Fruit fly (Drosophila melanogaster) S2 (cell line): Measurements from ENCODE around the gene Ip259.

Experiments
- CG8478 ChIP-seq: fragments of >200 bp; optimal IDR thresholded peaks from 2 replicates; lab custom pipeline; 2018
- CTCF ChIP-seq, 2 experiments: fragments of >200 bp; optimal IDR thresholded peaks; 2 replicates each; lab custom pipeline; 2018

Ip259 gene

dm6 chr2L:10387869-10388726 lies 20.1 kb upstream of the Ip259 start, which contains the start of gene da:
Gene da (plus strand): TSS chr2L:10388105.
- TF ChIP-seq CTCF (optimal IDR thresholded peaks at IDR 0.05; lab: Kevin White, UChicago) (peak in 1 of 2 experiments; percentile 51), CG8478 (lab: Kevin White, UChicago) (no peak)

dm6 chr2L:10393467-10393866 lies 14.7 kb upstream of the Ip259 start:
- TF ChIP-seq CTCF (optimal IDR thresholded peaks at IDR 0.05; lab: Kevin White, UChicago) (no peak), CG8478 (lab: Kevin White, UChicago) (no peak)

- no peak for TF ChIP-seq CTCF (optimal IDR thresholded peaks at IDR 0.05; lab: Kevin White, UChicago)
- no peak for TF ChIP-seq CG8478 (lab: Kevin White, UChicago)
Observed at dm6 chr2L:10395035-10395434, 13.1 kb upstream of the Ip259 start.

DNA sequence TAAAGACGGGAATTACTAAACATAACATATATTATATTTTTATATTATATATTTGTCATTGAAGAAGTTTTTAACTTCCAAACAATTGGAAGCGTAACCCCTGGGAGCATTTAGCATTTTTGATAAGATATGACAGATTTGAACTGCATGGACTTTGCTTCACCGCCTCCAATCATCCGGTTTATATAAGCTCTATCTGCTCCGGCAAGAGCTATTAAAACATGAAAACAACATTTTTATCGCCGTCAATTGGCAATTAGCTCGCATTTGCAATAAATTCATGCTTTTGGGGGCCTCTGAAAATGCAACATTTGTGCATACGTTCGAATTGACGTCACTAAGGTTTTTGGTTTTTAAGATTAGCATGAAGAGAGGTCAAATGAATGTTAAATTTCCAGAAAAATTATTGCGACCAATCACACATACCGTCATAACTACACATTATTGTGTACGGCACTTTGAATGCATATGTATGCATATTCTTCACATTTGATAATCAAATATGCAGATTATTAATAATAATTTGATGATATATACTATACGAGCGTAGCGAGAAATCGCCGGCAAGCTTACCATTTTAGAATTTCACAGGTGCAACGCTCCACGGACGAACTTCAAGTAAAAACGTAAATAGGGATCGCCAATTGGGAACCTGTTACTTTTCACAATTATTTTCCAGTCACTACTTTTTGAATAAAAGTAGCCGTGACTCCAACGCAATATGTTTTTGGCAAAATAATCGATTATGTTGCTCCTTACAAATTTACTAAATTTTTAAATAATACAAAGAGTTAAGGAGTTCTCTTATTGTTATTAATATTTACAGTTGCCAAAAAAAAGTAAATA lies 12.3 kb upstream of the Ip259 start, which contains the start of gene Mdh1:
Gene Mdh1 (minus strand): TSS at position 691 of the 846 bp plus-strand sequence.
- TF ChIP-seq CG8478 (lab: Kevin White, UChicago) (no peak), CTCF (optimal IDR thresholded peaks at IDR 0.05; lab: Kevin White, UChicago) (no peak)

- TF ChIP-seq CTCF (optimal IDR thresholded peaks at IDR 0.05; lab: Kevin White, UChicago): no peak
- no peak for TF ChIP-seq CG8478 (lab: Kevin White, UChicago)
Observed at dm6 chr2L:10396488-10396824, 11.7 kb upstream of the Ip259 start, which contains the start of gene Cnot4. Gene Cnot4 (plus strand): TSS chr2L:10396716.

dm6 chr2L:10396877-10397587 lies 11.1 kb upstream of the Ip259 start:
- TF ChIP-seq CG8478 (lab: Kevin White, UChicago) (no peak), CTCF (optimal IDR thresholded peaks at IDR 0.05; lab: Kevin White, UChicago) (no peak)

DNA sequence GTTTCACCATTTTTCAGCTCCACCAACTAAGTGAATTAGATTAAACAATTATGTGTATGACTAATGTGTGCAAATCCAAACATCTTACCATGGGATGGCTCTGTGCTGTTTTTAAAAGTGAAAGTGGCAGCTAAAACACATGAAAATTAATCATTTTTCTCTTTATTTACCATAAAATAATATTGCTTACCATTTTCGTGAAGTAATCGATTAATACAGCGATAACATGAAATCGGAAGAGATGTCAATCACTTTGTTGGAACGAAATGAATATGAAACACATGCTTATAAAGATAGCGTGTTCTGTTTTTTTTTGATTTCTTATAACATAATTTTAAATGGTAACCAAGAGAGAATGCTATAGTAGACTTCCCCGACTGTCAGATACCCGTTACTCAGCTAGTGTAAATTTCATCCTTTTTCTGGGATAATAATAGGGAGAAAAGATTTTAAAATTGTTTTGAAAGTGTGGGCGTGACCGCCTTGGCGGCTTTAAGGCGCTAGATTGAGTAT lies 4.3 kb upstream of the Ip259 start:
- no peak for TF ChIP-seq CG8478 (lab: Kevin White, UChicago)
- TF ChIP-seq CTCF (optimal IDR thresholded peaks at IDR 0.05; lab: Kevin White, UChicago): no peak

DNA sequence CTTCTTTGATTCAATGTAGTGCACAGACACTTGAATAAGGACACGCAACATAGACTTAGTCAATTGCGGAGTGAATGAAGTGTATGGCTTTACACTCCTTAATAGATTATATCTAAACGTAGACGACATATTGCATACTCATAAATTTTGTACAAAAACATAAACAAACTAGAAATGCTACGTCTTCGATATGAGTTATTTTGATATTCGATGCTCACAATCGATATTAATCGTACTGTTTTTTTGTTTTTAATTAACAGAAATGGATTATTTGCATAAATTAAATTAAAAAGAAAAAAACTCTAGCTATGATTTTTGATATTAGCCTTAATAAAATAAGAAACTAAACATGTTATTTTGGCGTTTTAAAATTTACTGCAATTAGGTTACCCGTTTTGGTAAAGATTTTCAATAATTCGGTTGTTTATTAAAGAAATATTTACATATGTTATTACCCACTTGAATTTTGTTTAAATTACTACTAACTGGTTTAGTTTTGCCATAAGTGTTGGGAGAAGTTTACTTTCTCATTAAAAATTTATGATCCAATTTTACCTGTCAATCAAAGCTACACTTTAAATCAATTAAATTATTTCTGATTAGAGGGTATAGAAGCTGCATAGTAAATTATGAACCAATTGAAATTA lies 3.0 kb upstream of the Ip259 start, which contains the start of the genes CG17768, LSm-4 and Ir31a:
Gene CG17768 (minus strand): TSS at position 196 of the 647 bp plus-strand sequence.
Gene LSm-4 (minus strand): TSS at position 196 of the 647 bp plus-strand sequence.
Gene Ir31a (plus strand): TSS at position 558 of the 647 bp plus-strand sequence.
- TF ChIP-seq CTCF (optimal IDR thresholded peaks at IDR 0.05; lab: Kevin White, UChicago): no peak
- no peak for TF ChIP-seq CG8478 (lab: Kevin White, UChicago)

- TF ChIP-seq CTCF (optimal IDR thresholded peaks at IDR 0.05; lab: Kevin White, UChicago) (no peak), CG8478 (lab: Kevin White, UChicago) (no peak)
Observed at dm6 chr2L:10413251-10414127, 5.3 kb downstream of the Ip259 start, which contains the start of the genes CG5355 and Klp31E. Gene CG5355 (minus strand): TSS chr2L:10413463. Gene Klp31E (plus strand): TSS chr2L:10414017.

DNA sequence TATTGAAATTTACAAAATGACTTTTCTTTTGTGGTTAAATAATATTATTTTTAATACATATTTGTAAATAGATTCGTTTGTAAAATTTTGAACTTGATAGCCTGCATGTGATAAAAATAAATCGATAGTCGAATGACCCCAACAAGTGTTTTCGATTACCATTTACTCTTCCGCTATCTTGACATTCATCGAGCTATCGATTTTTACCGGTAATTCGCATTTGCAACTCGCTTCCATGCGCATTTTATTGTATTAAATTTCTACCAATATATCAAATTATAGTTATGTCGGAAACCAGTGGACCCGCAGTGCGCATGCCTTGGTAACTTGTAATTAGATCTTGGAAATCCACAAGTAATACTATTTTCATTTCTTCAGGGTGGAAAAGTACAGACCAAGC lies 10.8 kb downstream of the Ip259 start, which contains the start of gene RfC3:
Gene RfC3 (plus strand): TSS at position 210 of the 400 bp plus-strand sequence.
- TF ChIP-seq CTCF (optimal IDR thresholded peaks at IDR 0.05; lab: Kevin White, UChicago) (no peak), CG8478 (lab: Kevin White, UChicago) (no peak)

DNA sequence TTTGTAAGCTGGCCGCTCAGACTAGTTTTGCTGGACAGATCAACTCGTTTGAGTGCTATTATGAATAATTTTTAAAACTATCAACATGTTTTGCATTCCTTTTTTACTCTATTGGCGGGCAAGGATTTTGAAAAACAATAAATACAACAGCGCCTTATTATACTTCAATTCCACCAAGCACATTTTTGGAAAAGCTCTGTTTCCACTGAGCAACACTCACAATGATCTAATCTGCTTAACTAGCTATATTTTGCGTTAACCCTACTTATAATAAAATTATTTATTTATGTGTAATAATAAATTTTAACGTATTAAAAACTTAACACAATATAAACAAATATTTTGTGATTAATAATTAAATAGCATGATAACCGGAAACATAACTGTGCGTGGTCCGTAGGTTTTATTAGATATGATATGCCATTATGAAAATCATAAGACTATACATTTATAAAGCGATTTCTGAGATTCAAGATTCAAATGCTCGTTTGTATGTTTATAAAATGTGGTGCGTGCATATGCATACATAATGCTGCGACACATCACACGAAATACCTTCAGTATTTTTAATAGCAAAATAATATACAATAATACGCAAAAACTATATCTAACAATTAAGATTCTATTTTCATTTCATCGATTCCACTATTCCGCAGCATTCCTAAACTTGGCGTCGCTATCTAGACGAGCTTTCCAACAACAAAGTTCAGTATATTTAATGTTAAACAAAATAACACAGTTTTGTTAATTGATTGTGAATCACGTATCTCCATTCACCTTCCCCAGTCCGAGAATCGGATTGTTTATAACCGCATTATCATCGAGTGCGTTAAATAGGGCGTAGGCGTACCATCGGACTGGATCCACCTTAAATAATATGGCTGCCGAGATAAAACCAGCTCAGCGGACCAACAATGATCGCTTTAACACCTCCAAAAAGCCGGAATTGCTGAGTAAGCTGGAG lies 14.8 kb downstream of the Ip259 start, which contains the start of the genes pie and Wdfy2:
Gene pie (minus strand): TSS at position 138 of the 964 bp plus-strand sequence.
Gene Wdfy2 (plus strand): TSS at position 649 of the 964 bp plus-strand sequence.
- no peak for TF ChIP-seq CG8478 (lab: Kevin White, UChicago)
- TF ChIP-seq CTCF (optimal IDR thresholded peaks at IDR 0.05; lab: Kevin White, UChicago): no peak
